Fruit fly (Drosophila melanogaster): ENCODE data around the gene CG14435.

CG14435 gene

dm6 chrX:6843841-6844440 is at the start of gene CG14435, which contains the start of gene Tmf (continued):
- TF ChIP-seq CG17912 (GFP tag; optimal IDR thresholded peaks at IDR 0.05) (peak; percentile 12), lbe (GFP tag; optimal IDR thresholded peaks at IDR 0.05) (peak; percentile 55), CG43689 (GFP tag; IDR thresholded peaks at IDR 0.05) (peak; percentile 66; the same call in 1 of the 2 replicates), dan (GFP tag; IDR thresholded peaks at IDR 0.05) (peak; percentile 76), D19B (GFP tag; optimal IDR thresholded peaks at IDR 0.05) (peak; percentile 69), gro (GFP tag; optimal IDR thresholded peaks at IDR 0.05) (peak; percentile 5), CG1832 (GFP tag; optimal IDR thresholded peaks at IDR 0.05) (no peak), exex (tag; optimal IDR thresholded peaks at IDR 0.05) (peak; percentile 55), twi (tag; optimal IDR thresholded peaks at IDR 0.05) (peak; percentile 75), oc (tag; optimal IDR thresholded peaks at IDR 0.05) (no peak), eyg (GFP tag; optimal IDR thresholded peaks at IDR 0.05) (no peak), CG18599 (GFP tag; optimal IDR thresholded peaks at IDR 0.05) (peak; percentile 82), CG10462 (GFP tag; optimal IDR thresholded peaks at IDR 0.05) (peak; percentile 58), E2f1 (GFP tag; IDR thresholded peaks at IDR 0.05) (peak; percentile 86), insv (GFP tag; optimal IDR thresholded peaks at IDR 0.05) (peak; percentile 88 to 99), fd3F (GFP tag; optimal IDR thresholded peaks at IDR 0.05) (peak; percentile 83), CG15479 (GFP tag; optimal IDR thresholded peaks at IDR 0.05) (peak; percentile 3), CG33557 (GFP tag; optimal IDR thresholded peaks at IDR 0.05) (peak; percentile 78), tna (GFP tag; IDR thresholded peaks at IDR 0.05; ENCODE audit: partially characterized antibody) (0 out of 2 replicates have a peak, but pooled peaks have one; percentile 8), CG32772 (GFP tag; IDR thresholded peaks at IDR 0.05) (peak; percentile 84), CG7987 (GFP tag; optimal IDR thresholded peaks at IDR 0.05) (peak; percentile 2), CG18619 (GFP tag; optimal IDR thresholded peaks at IDR 0.05) (peak; percentile 83), CG11456 (GFP tag; IDR thresholded peaks at IDR 0.05) (peak; percentile 90), CG3065 (GFP tag; optimal IDR thresholded peaks at IDR 0.05) (no peak), zfh1 (GFP tag; IDR thresholded peaks at IDR 0.05) (peak; percentile 86), NK7.1 (GFP tag; optimal IDR thresholded peaks at IDR 0.05) (peak; percentile 2), CG3838 (GFP tag; optimal IDR thresholded peaks at IDR 0.05) (peak; percentile 18), h (optimal IDR thresholded peaks at IDR 0.05) (no peak), bsh (GFP tag; optimal IDR thresholded peaks at IDR 0.05) (peak in 1 of 2 experiments; percentile 79), CG30431 (GFP tag; optimal IDR thresholded peaks at IDR 0.05) (peak; percentile 80), ash1 (GFP tag; optimal IDR thresholded peaks at IDR 0.05) (no peak), CG9609 (GFP tag; optimal IDR thresholded peaks at IDR 0.05) (peak; percentile 18), jing (GFP tag; optimal IDR thresholded peaks at IDR 0.05) (peak; percentile 44), CG6254 (GFP tag; optimal IDR thresholded peaks at IDR 0.05) (peak; percentile 53), hb (GFP tag; IDR thresholded peaks at IDR 0.05; ENCODE audit: partially characterized antibody) (0 out of 3 replicates have a peak, but pooled peaks have one; percentile 48), CG10366 (GFP tag; IDR thresholded peaks at IDR 0.05) (peak; percentile 85), ssp (GFP tag; IDR thresholded peaks at IDR 0.05) (peak; percentile 85), CG7928 (GFP tag; optimal IDR thresholded peaks at IDR 0.05) (peak; percentile 62), CG17612 (GFP tag; IDR thresholded peaks at IDR 0.05) (peak; percentile 65; the same call in 1 of the 2 replicates), chn (GFP tag; optimal IDR thresholded peaks at IDR 0.05) (peak; percentile 66), CG12236 (GFP tag; optimal IDR thresholded peaks at IDR 0.05) (no peak), CG8944 (GFP tag; optimal IDR thresholded peaks at IDR 0.05) (peak; percentile 23), HLHmδ (GFP tag; optimal IDR thresholded peaks at IDR 0.05) (no peak), klu (GFP tag; IDR thresholded peaks at IDR 0.05) (peak; percentile 87), CG14965 (GFP tag; optimal IDR thresholded peaks at IDR 0.05; ENCODE audit: borderline replicate concordance) (no peak), CG14667 (GFP tag; IDR thresholded peaks at IDR 0.05) (peak; percentile 86), CG6175 (GFP tag; IDR thresholded peaks at IDR 0.05) (peak; percentile 80), gsb (GFP tag; IDR thresholded peaks at IDR 0.05) (peak; percentile 64), CG2889 (GFP tag; IDR thresholded peaks at IDR 0.05) (peak; percentile 78), pnt (GFP tag; optimal IDR thresholded peaks at IDR 0.05) (peak; percentile 50)

All from whole organism, embryonic.